Worm (Caenorhabditis elegans) whole organism, mixed stage, embryonic: ENCODE data around the gene F56D5.2.

ENCODE experiments used
- elt-1 ChIP-seq: sonication (generic microtip); optimal IDR thresholded peaks from 2 replicates; lab custom pipeline; 2017; ENCODE audit warnings: missing genetic modification characterization, mild to moderate bottlenecking, missing compliant biosample characterization, antibody characterized with exemption, moderate library complexity, borderline replicate concordance; ENCODE audit not compliant: insufficient read depth
- elt-3 ChIP-seq: fragments of 150-350 bp; optimal IDR thresholded peaks from 2 replicates; lab custom pipeline; 2014; ENCODE audit warnings: missing biosample characterization, missing genetic modification characterization

- no peak for TF ChIP-seq elt-1 (tag; lab: Kevin White, UChicago)
- TF ChIP-seq elt-3 (tag; lab: Kevin White, UChicago): no peak
Observed at ce11 chrIV:9366411-9366810, 32.0 kb downstream of the F56D5.2 start, which contains the start of gene pezo-1.
